Worm (Caenorhabditis elegans) whole organism, L4/young adult: ENCODE measurements around the gene sru-27.

Source experiments
- W03F9.2 ChIP-seq: fragments of 150-350 bp; optimal IDR thresholded peaks from 2 replicates; lab custom pipeline; 2014; ENCODE audit warnings: missing biosample characterization, missing genetic modification characterization
- dao-5 ChIP-seq: sonication (generic microtip); optimal IDR thresholded peaks from 2 replicates; lab custom pipeline; 2016; ENCODE audit warnings: missing genotype, missing genetic modification characterization, moderate library complexity, missing compliant biosample characterization
- him-1 ChIP-seq: sonication (generic microtip); optimal IDR thresholded peaks from 2 replicates; lab custom pipeline; 2016; ENCODE audit warnings: missing genotype, missing genetic modification reagents, missing genetic modification characterization, missing compliant biosample characterization

ce11 chrV:1532455-1532854 lies 33.2 kb downstream of the sru-27 start:
- TF ChIP-seq W03F9.2 (tag; lab: Kevin White, UChicago) (no peak), him-1 (no peak), dao-5 (tag; lab: Kevin White, UChicago) (no peak)
